Worm (Caenorhabditis elegans) whole organism, L2 larva: ENCODE data around the gene C29F9.2.

Experiments used
- C34F6.9 ChIP-seq: fragments of 150-350 bp; optimal IDR thresholded peaks from 2 replicates; lab custom pipeline; 2014; ENCODE audit warnings: missing biosample characterization, missing genetic modification characterization
- F13H6.1 ChIP-seq: sonication (generic microtip); optimal IDR thresholded peaks from 2 replicates; lab custom pipeline; 2016; ENCODE audit warnings: missing genetic modification characterization, missing compliant biosample characterization
- R02D3.7 ChIP-seq: fragments of 150-350 bp; optimal IDR thresholded peaks from 2 replicates; lab custom pipeline; 2014; ENCODE audit warnings: missing biosample characterization, missing genetic modification characterization
- Y55F3AM.14 ChIP-seq: fragments of 200-800 bp; sonication (Bioruptor generic); optimal IDR thresholded peaks from 2 replicates; lab custom pipeline; 2018; ENCODE audit warnings: mild to moderate bottlenecking, missing genetic modification characterization, missing compliant biosample characterization
- ZK546.5 ChIP-seq: sonication (generic microtip); optimal IDR thresholded peaks from 2 replicates; lab custom pipeline; 2017; ENCODE audit warnings: missing biosample characterization, missing genetic modification characterization
- alr-1 ChIP-seq: fragments of 150-350 bp; optimal IDR thresholded peaks from 2 replicates; lab custom pipeline; 2014; ENCODE audit warnings: missing biosample characterization, missing genetic modification characterization
- ceh-16 ChIP-seq: fragments of 150-350 bp; optimal IDR thresholded peaks from 2 replicates; lab custom pipeline; 2014; ENCODE audit warnings: missing biosample characterization, missing genetic modification characterization
- ceh-82 ChIP-seq: fragments of 150-350 bp; optimal IDR thresholded peaks from 2 replicates; lab custom pipeline; 2014; ENCODE audit warnings: missing biosample characterization, missing genetic modification characterization
- crh-2 ChIP-seq: sonication (generic microtip); optimal IDR thresholded peaks from 2 replicates; lab custom pipeline; 2017; ENCODE audit warnings: missing biosample characterization, missing genetic modification characterization
- dmd-4 ChIP-seq: sonication (generic microtip); optimal IDR thresholded peaks from 2 replicates; lab custom pipeline; 2017; ENCODE audit warnings: missing biosample characterization, missing genetic modification characterization
- elt-1 ChIP-seq: fragments of 150-350 bp; optimal IDR thresholded peaks from 2 replicates; lab custom pipeline; 2014; ENCODE audit warnings: missing biosample characterization, missing genetic modification characterization
- elt-3 ChIP-seq: sonication (generic microtip); optimal IDR thresholded peaks from 2 replicates; lab custom pipeline; 2017; ENCODE audit warnings: missing biosample characterization, missing genetic modification characterization
- fos-1 ChIP-seq: fragments of 150-350 bp; optimal IDR thresholded peaks from 2 replicates; lab custom pipeline; 2014; ENCODE audit warnings: missing biosample characterization, missing genetic modification characterization
- gmeb-1 ChIP-seq: fragments of 150-350 bp; optimal IDR thresholded peaks from 2 replicates; lab custom pipeline; 2014; ENCODE audit warnings: missing biosample characterization, missing genetic modification characterization
- lin-11 ChIP-seq: fragments of 150-350 bp; sonication (generic microtip); optimal IDR thresholded peaks from 2 replicates; lab custom pipeline; 2014; ENCODE audit warnings: missing biosample characterization, missing genetic modification characterization, inconsistent platforms, mixed read lengths
- lin-13 ChIP-seq: fragments of 150-350 bp; optimal IDR thresholded peaks from 2 replicates; lab custom pipeline; 2014; ENCODE audit warnings: missing biosample characterization, missing genetic modification reagents, missing genetic modification characterization
- lin-39 ChIP-seq: fragments of 150-350 bp; optimal IDR thresholded peaks from 2 replicates; lab custom pipeline; 2014; ENCODE audit warnings: missing biosample characterization, missing genetic modification reagents, missing genetic modification characterization
- lsy-2 ChIP-seq, 2 experiments: fragments of 150-350 bp in 1 of 2; sonication (generic microtip) in 1 of 2; optimal IDR thresholded peaks; 2 replicates each; lab custom pipeline; 2014 to 2017; ENCODE audit warnings: missing biosample characterization in 2 of 2, missing genetic modification characterization in 2 of 2
- mbf-1 ChIP-seq: sonication (generic microtip); optimal IDR thresholded peaks from 2 replicates; lab custom pipeline; 2017; ENCODE audit warnings: missing biosample characterization, missing genetic modification characterization
- mdl-1 ChIP-seq, 2 experiments: fragments of 150-350 bp in 1 of 2; sonication (generic microtip) in 1 of 2; optimal IDR thresholded peaks; 2 replicates each; lab custom pipeline; 2017; ENCODE audit warnings: missing biosample characterization in 2 of 2, missing genetic modification characterization in 2 of 2
- nhr-11 ChIP-seq: fragments of 150-350 bp; optimal IDR thresholded peaks from 2 replicates; lab custom pipeline; 2014; ENCODE audit warnings: missing biosample characterization, missing genetic modification characterization
- nhr-12 ChIP-seq: fragments of 150-350 bp; optimal IDR thresholded peaks from 2 replicates; lab custom pipeline; 2014; ENCODE audit warnings: missing biosample characterization, missing genetic modification characterization
- nhr-129 ChIP-seq: fragments of 150-350 bp; optimal IDR thresholded peaks from 2 replicates; lab custom pipeline; 2014; ENCODE audit warnings: missing biosample characterization, missing genetic modification characterization
- nhr-21 ChIP-seq: fragments of 150-350 bp; optimal IDR thresholded peaks from 2 replicates; lab custom pipeline; 2014; ENCODE audit warnings: missing biosample characterization, missing genetic modification characterization
- nhr-23 ChIP-seq: fragments of 150-350 bp; optimal IDR thresholded peaks from 2 replicates; lab custom pipeline; 2014; ENCODE audit warnings: missing biosample characterization, missing genetic modification reagents, missing genetic modification characterization
- nhr-237 ChIP-seq: fragments of 150-350 bp; optimal IDR thresholded peaks from 2 replicates; lab custom pipeline; 2014; ENCODE audit warnings: missing biosample characterization, missing genetic modification characterization
- nhr-25 ChIP-seq: fragments of 150-350 bp; sonication (generic microtip); optimal IDR thresholded peaks from 3 replicates; lab custom pipeline; 2014; ENCODE audit warnings: missing biosample characterization, missing genetic modification characterization
- peb-1 ChIP-seq: fragments of 150-350 bp; optimal IDR thresholded peaks from 2 replicates; lab custom pipeline; 2014; ENCODE audit warnings: missing biosample characterization, missing genetic modification characterization
- sem-4 ChIP-seq: fragments of 150-350 bp; optimal IDR thresholded peaks from 2 replicates; lab custom pipeline; 2014; ENCODE audit warnings: missing biosample characterization, missing genetic modification reagents, missing genetic modification characterization
- sma-3 ChIP-seq: sonication (generic microtip); optimal IDR thresholded peaks from 2 replicates; lab custom pipeline; 2016; ENCODE audit warnings: missing genetic modification reagents, missing genetic modification characterization, missing compliant biosample characterization
- snpc-4 ChIP-seq: fragments of 150-350 bp; optimal IDR thresholded peaks from 2 replicates; lab custom pipeline; 2014; ENCODE audit warnings: missing biosample characterization, missing genetic modification characterization
- unc-55 ChIP-seq: fragments of 150-350 bp; sonication (generic microtip); optimal IDR thresholded peaks from 3 replicates; lab custom pipeline; 2014; ENCODE audit warnings: missing biosample characterization, missing genetic modification reagents, missing genetic modification characterization
- unc-62 ChIP-seq: fragments of 150-350 bp; optimal IDR thresholded peaks from 2 replicates; lab custom pipeline; 2014; ENCODE audit warnings: missing biosample characterization, missing genetic modification reagents, missing genetic modification characterization
- zag-1 ChIP-seq: fragments of 150-350 bp; optimal IDR thresholded peaks from 2 replicates; lab custom pipeline; 2014; ENCODE audit warnings: missing biosample characterization, missing genetic modification characterization
- ztf-1 ChIP-seq: fragments of 200-800 bp; sonication (Bioruptor generic); conservative IDR thresholded peaks from 2 replicates; pipeline ENCODE4 v1.3.6; 2022; ENCODE audit warnings: missing genetic modification characterization, missing compliant biosample characterization
- ztf-11 ChIP-seq: sonication (generic microtip); optimal IDR thresholded peaks from 2 replicates; lab custom pipeline; 2017; ENCODE audit warnings: missing biosample characterization, missing genetic modification characterization

C29F9.2 gene

ce11 chrIII:156645-157044, 25.9 kb downstream of the C29F9.2 start, which contains the start of the genes zig-13 and ver-1:
Gene zig-13 (minus strand): TSS chrIII:156745.
Gene ver-1 (plus strand): TSS chrIII:156824.
- TF ChIP-seq unc-62 (no peak), ceh-16 (tag; lab: Kevin White, UChicago) (no peak), elt-3 (tag; lab: Kevin White, UChicago) (no peak), lin-39 (tag; lab: Kevin White, UChicago) (no peak), nhr-237 (tag; lab: Kevin White, UChicago) (no peak), nhr-23 (tag; lab: Kevin White, UChicago) (no peak), nhr-11 (no peak), lin-11 (tag; lab: Kevin White, UChicago) (no peak), alr-1 (tag; lab: Kevin White, UChicago) (no peak), nhr-21 (tag; lab: Kevin White, UChicago) (no peak), F13H6.1 (tag; lab: Kevin White, UChicago) (no peak)

ce11 chrIII:157980-158379, 27.2 kb downstream of the C29F9.2 start:
- TF ChIP-seq lsy-2 (tag; optimal IDR thresholded peaks at IDR 0.05; lab: Kevin White, UChicago) = no peak
- no peak for TF ChIP-seq lin-13 (GFP tag; lab: Kevin White, UChicago)
- TF ChIP-seq alr-1 (tag; lab: Kevin White, UChicago) = no peak
- no peak for TF ChIP-seq mbf-1 (tag; lab: Kevin White, UChicago)
- TF ChIP-seq dmd-4 = no peak
- TF ChIP-seq ZK546.5 (tag; lab: Kevin White, UChicago) = no peak
- TF ChIP-seq Y55F3AM.14 (GFP tag; lab: Kevin White, UChicago) = no peak
- TF ChIP-seq R02D3.7 = no peak
- no peak for TF ChIP-seq ceh-16 (tag; lab: Kevin White, UChicago)
- no peak for TF ChIP-seq nhr-25

ce11 chrIII:159149-159548, 28.4 kb downstream of the C29F9.2 start:
- no peak for TF ChIP-seq crh-2
- TF ChIP-seq C34F6.9 (tag; lab: Kevin White, UChicago) = no peak
- no peak for TF ChIP-seq snpc-4

- no peak for TF ChIP-seq nhr-25
- no peak for TF ChIP-seq mdl-1 (tag; optimal IDR thresholded peaks at IDR 0.05; lab: Kevin White, UChicago)
- TF ChIP-seq nhr-23 (tag; lab: Kevin White, UChicago) = no peak
- TF ChIP-seq peb-1 = no peak
- TF ChIP-seq fos-1 (tag; lab: Kevin White, UChicago) = no peak
- TF ChIP-seq nhr-237 (tag; lab: Kevin White, UChicago) = no peak
- no peak for TF ChIP-seq alr-1 (tag; lab: Kevin White, UChicago)
- no peak for TF ChIP-seq gmeb-1 (tag; lab: Kevin White, UChicago)
- TF ChIP-seq elt-1 = no peak
- TF ChIP-seq ztf-1 = no peak
- TF ChIP-seq ztf-11 = no peak
- TF ChIP-seq ceh-82 (tag; lab: Kevin White, UChicago) = no peak
- no peak for TF ChIP-seq sem-4 (tag; lab: Kevin White, UChicago)
- no peak for TF ChIP-seq zag-1 (tag; lab: Kevin White, UChicago)
- no peak for TF ChIP-seq sma-3
- TF ChIP-seq lin-11 (tag; lab: Kevin White, UChicago) = no peak
- no peak for TF ChIP-seq Y55F3AM.14 (GFP tag; lab: Kevin White, UChicago)
- TF ChIP-seq nhr-12 = no peak
- TF ChIP-seq unc-62 = no peak
- TF ChIP-seq, all 48 proteins: peak for 0
Measured at ce11 chrIII:159665-160064, 28.9 kb downstream of the C29F9.2 start.

- TF ChIP-seq peb-1 (no peak), fos-1 (tag; lab: Kevin White, UChicago) (no peak), ceh-82 (tag; lab: Kevin White, UChicago) (no peak), crh-2 (no peak), mdl-1 (tag; optimal IDR thresholded peaks at IDR 0.05; lab: Kevin White, UChicago) (no peak), lin-13 (GFP tag; lab: Kevin White, UChicago) (no peak), R02D3.7 (no peak), nhr-21 (tag; lab: Kevin White, UChicago) (no peak), gmeb-1 (tag; lab: Kevin White, UChicago) (no peak), unc-55 (GFP tag; lab: Kevin White, UChicago) (no peak), lin-39 (tag; lab: Kevin White, UChicago) (no peak), Y55F3AM.14 (GFP tag; lab: Kevin White, UChicago) (no peak), nhr-11 (no peak), nhr-129 (tag; lab: Kevin White, UChicago) (no peak)
Measured at ce11 chrIII:164775-165174, 34.0 kb downstream of the C29F9.2 start, which contains the start of gene F40G9.8. Gene F40G9.8 (minus strand): TSS chrIII:164875.
